Worm (Caenorhabditis elegans) whole organism, L1 larva: ENCODE measurements around the gene vha-20.
A peak's percentile ranks its signal among the peaks of the same experiment; 100 is the strongest.

Experiments
- C16A3.4 ChIP-seq: fragments of 150-350 bp; optimal IDR thresholded peaks from 2 replicates; lab custom pipeline; 2014; ENCODE audit warnings: missing biosample characterization, missing genetic modification characterization
- dpl-1 ChIP-seq, 3 experiments: fragments of 150-350 bp in 2 of 3; sonication (generic microtip) in 1 of 3; optimal IDR thresholded peaks; 2 replicates each; lab custom pipeline; 2014 to 2017; ENCODE audit warnings: missing biosample characterization in 3 of 3, missing genetic modification characterization in 3 of 3, missing genetic modification reagents in 3 of 3
- efl-1 ChIP-seq, 4 experiments: fragments of 150-350 bp; optimal IDR thresholded peaks in 3 of 4; peaks in 1 of 4; 1 replicate in 1 of 4; 2 replicates in 3 of 4; lab custom pipeline; 2014; ENCODE audit warnings: missing biosample characterization in 2 of 4, missing genetic modification characterization in 2 of 4, missing genetic modification reagents in 2 of 4
- egl-13 ChIP-seq: sonication (generic microtip); optimal IDR thresholded peaks from 2 replicates; lab custom pipeline; 2016; ENCODE audit warnings: missing genotype, missing genetic modification reagents, missing genetic modification characterization, missing compliant biosample characterization
- fkh-10 ChIP-seq: sonication (generic microtip); optimal IDR thresholded peaks from 2 replicates; lab custom pipeline; 2017; ENCODE audit warnings: missing biosample characterization, missing genetic modification reagents, missing genetic modification characterization
- hlh-17 ChIP-seq: fragments of 200-800 bp; sonication (Bioruptor generic); optimal IDR thresholded peaks from 2 replicates; lab custom pipeline; 2018; ENCODE audit warnings: missing genetic modification characterization, mild to moderate bottlenecking, missing compliant biosample characterization, moderate library complexity, borderline replicate concordance
- isw-1 ChIP-seq: fragments of 200-800 bp; sonication (Bioruptor generic); IDR thresholded peaks from 2 replicates; pipeline ENCODE4 v1.3.6; 2022; ENCODE audit warnings: missing genetic modification characterization, missing compliant biosample characterization
- lir-3 ChIP-seq: sonication (generic microtip); optimal IDR thresholded peaks from 2 replicates; lab custom pipeline; 2016; ENCODE audit warnings: mild to moderate bottlenecking, missing genetic modification characterization, moderate library complexity, missing compliant biosample characterization; ENCODE audit not compliant: poor library complexity
- mdl-1 ChIP-seq, 2 experiments: fragments of 150-350 bp; optimal IDR thresholded peaks; 2 replicates each; lab custom pipeline; 2014 to 2017; ENCODE audit warnings: missing biosample characterization in 2 of 2, missing genetic modification characterization in 2 of 2, inconsistent platforms in 1 of 2
- nhr-19 ChIP-seq: fragments of 200-800 bp; sonication (Bioruptor generic); conservative IDR thresholded peaks from 2 replicates; pipeline ENCODE4 v1.3.6; 2022; ENCODE audit warnings: missing genetic modification characterization, missing compliant biosample characterization
- nhr-20 ChIP-seq: sonication (generic microtip); optimal IDR thresholded peaks from 2 replicates; lab custom pipeline; 2016; ENCODE audit warnings: mild to moderate bottlenecking, missing genetic modification characterization, missing compliant biosample characterization
- nhr-237 ChIP-seq: fragments of 150-350 bp; optimal IDR thresholded peaks from 2 replicates; lab custom pipeline; 2014; ENCODE audit warnings: missing biosample characterization, missing genetic modification characterization
- nhr-47 ChIP-seq: sonication (generic microtip); optimal IDR thresholded peaks from 2 replicates; lab custom pipeline; 2016; ENCODE audit warnings: mild to moderate bottlenecking, missing genetic modification characterization, moderate library complexity, missing compliant biosample characterization
- nhr-71 ChIP-seq: sonication (generic microtip); optimal IDR thresholded peaks from 2 replicates; lab custom pipeline; 2016; ENCODE audit warnings: mild to moderate bottlenecking, missing genetic modification characterization, moderate library complexity, missing compliant biosample characterization
- nhr-77 ChIP-seq: fragments of 150-350 bp; optimal IDR thresholded peaks from 2 replicates; lab custom pipeline; 2014; ENCODE audit warnings: missing biosample characterization, missing genetic modification characterization
- nhr-90 ChIP-seq: sonication (generic microtip); optimal IDR thresholded peaks from 2 replicates; lab custom pipeline; 2016; ENCODE audit warnings: mild to moderate bottlenecking, missing genetic modification characterization, missing compliant biosample characterization; ENCODE audit not compliant: poor library complexity
- pax-3 ChIP-seq: fragments of 200-800 bp; sonication (Bioruptor generic); optimal IDR thresholded peaks from 2 replicates; lab custom pipeline; 2018; ENCODE audit warnings: mild to moderate bottlenecking, missing genetic modification characterization, moderate library complexity, missing compliant biosample characterization
- rnt-1 ChIP-seq: sonication (generic microtip); optimal IDR thresholded peaks from 2 replicates; lab custom pipeline; 2016; ENCODE audit warnings: mild to moderate bottlenecking, missing genetic modification characterization, moderate library complexity, missing compliant biosample characterization
- snu-23 ChIP-seq: sonication (generic microtip); optimal IDR thresholded peaks from 2 replicates; lab custom pipeline; 2016; ENCODE audit warnings: missing genetic modification characterization, missing compliant biosample characterization
- swsn-7 ChIP-seq: sonication (generic microtip); optimal IDR thresholded peaks from 2 replicates; lab custom pipeline; 2016; ENCODE audit warnings: missing genetic modification characterization, missing compliant biosample characterization
- tbx-2 ChIP-seq: sonication (generic microtip); optimal IDR thresholded peaks from 2 replicates; lab custom pipeline; 2016; ENCODE audit warnings: missing genetic modification characterization, missing compliant biosample characterization
- tlp-1 ChIP-seq: fragments of 150-350 bp; optimal IDR thresholded peaks from 2 replicates; lab custom pipeline; 2014; ENCODE audit warnings: missing biosample characterization, missing genetic modification characterization
- unc-86 ChIP-seq: sonication (generic microtip); optimal IDR thresholded peaks from 2 replicates; lab custom pipeline; 2016; ENCODE audit warnings: missing genetic modification characterization, missing compliant biosample characterization
- ztf-11 ChIP-seq, 2 experiments: sonication (generic microtip); optimal IDR thresholded peaks; 2 replicates each; lab custom pipeline; 2016 to 2017; ENCODE audit warnings: missing genetic modification characterization in 2 of 2, missing biosample characterization in 1 of 2, missing compliant biosample characterization in 1 of 2

vha-20 gene

ce11 chrX:14115480-14116161 is 48.7 kb downstream of the vha-20 start, which contains the start of gene F28H6.7 (continued):
- TF ChIP-seq dpl-1 (GFP tag; optimal IDR thresholded peaks at IDR 0.05; lab: Kevin White, UChicago) = peak in 2 of 3 experiments; percentile 4 to 15
- peak; percentile 34; the same call in 1 of the 2 replicates for TF ChIP-seq nhr-19 (GFP tag; lab: Robert Waterston, UW)
- TF ChIP-seq C16A3.4 = peak; percentile 23
- TF ChIP-seq ztf-11 (tag; optimal IDR thresholded peaks at IDR 0.05; lab: Kevin White, UChicago) = peak in 1 of 2 experiments; percentile 8
- TF ChIP-seq tlp-1 (tag; lab: Kevin White, UChicago) = no peak
- TF ChIP-seq nhr-20 = peak; percentile 41
- peak; percentile 51 for TF ChIP-seq nhr-90 (tag; lab: Kevin White, UChicago)
- TF ChIP-seq hlh-17 (GFP tag; lab: Kevin White, UChicago) = no peak
- TF ChIP-seq lir-3 (tag; lab: Kevin White, UChicago) = no peak
- no peak for TF ChIP-seq nhr-237 (tag; lab: Kevin White, UChicago)
- TF ChIP-seq tbx-2 (tag; lab: Kevin White, UChicago) = peak; percentile 29
- peak; percentile 10 for TF ChIP-seq fkh-10
- no peak for TF ChIP-seq isw-1
- TF ChIP-seq pax-3 (tag; lab: Kevin White, UChicago) = peak; percentile 8
- no peak for TF ChIP-seq unc-86
- peak; percentile 49 for TF ChIP-seq nhr-71 (tag; lab: Kevin White, UChicago)
- peak; percentile 37 for TF ChIP-seq nhr-47 (tag; lab: Kevin White, UChicago)
- no peak for TF ChIP-seq egl-13 (tag; lab: Kevin White, UChicago)
- peak; percentile 64 for TF ChIP-seq snu-23
- TF ChIP-seq rnt-1 = peak; percentile 39
- peak; percentile 27 for TF ChIP-seq swsn-7 (tag; lab: Kevin White, UChicago)
- peak in 1 of 2 experiments; percentile 16 for TF ChIP-seq mdl-1 (tag; optimal IDR thresholded peaks at IDR 0.05; lab: Kevin White, UChicago)
- TF ChIP-seq nhr-77 = peak; percentile 28

- no peak for TF ChIP-seq rnt-1
- no peak for TF ChIP-seq efl-1 (optimal IDR thresholded peaks at IDR 0.05; lab: Kevin White, UChicago)
- no peak for TF ChIP-seq efl-1 (GFP tag; optimal IDR thresholded peaks at IDR 0.05 in 1 of 2; lab: Kevin White, UChicago)
Measured at ce11 chrX:14113347-14113746, 51.0 kb downstream of the vha-20 start, which contains the start of gene nhr-281. TSS of gene nhr-281 (minus strand) at chrX:14113447.
